Fruit fly (Drosophila melanogaster): ENCODE data around the gene Mst77F.

DNA sequence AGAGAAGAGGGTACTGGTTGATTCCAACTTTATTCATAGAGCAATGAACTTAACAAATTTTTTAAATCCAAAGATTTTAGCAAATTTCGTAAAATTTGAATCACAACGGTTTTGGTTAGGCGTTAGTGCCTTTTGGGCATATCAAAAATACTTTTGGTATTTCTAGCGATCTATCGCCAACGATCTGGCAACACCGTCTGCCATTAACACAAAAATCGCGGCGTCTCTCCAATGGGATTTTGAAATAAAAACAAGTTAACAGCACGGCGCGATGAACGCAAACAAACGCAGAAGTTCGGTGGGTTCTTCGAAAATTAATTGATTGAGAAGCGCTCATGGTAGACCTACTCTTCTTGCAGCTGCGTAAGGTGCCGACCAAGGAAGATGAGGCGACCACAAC, 17.6 kb downstream of the Mst77F start, which contains the start of gene Spc105R:
- no peak for TF ChIP-seq psq (optimal IDR thresholded peaks at IDR 0.05)
- no peak for TF ChIP-seq h (optimal IDR thresholded peaks at IDR 0.05)
